Worm (Caenorhabditis elegans) whole organism, L4/young adult: ENCODE results near the gene ace-4.

Source experiments
- W03F9.2 ChIP-seq: fragments of 150-350 bp; optimal IDR thresholded peaks from 2 replicates; lab custom pipeline; 2014; ENCODE audit warnings: missing biosample characterization, missing genetic modification characterization
- dao-5 ChIP-seq: sonication (generic microtip); optimal IDR thresholded peaks from 2 replicates; lab custom pipeline; 2016; ENCODE audit warnings: missing genotype, missing genetic modification characterization, moderate library complexity, missing compliant biosample characterization
- him-1 ChIP-seq: sonication (generic microtip); optimal IDR thresholded peaks from 2 replicates; lab custom pipeline; 2016; ENCODE audit warnings: missing genotype, missing genetic modification reagents, missing genetic modification characterization, missing compliant biosample characterization

DNA sequence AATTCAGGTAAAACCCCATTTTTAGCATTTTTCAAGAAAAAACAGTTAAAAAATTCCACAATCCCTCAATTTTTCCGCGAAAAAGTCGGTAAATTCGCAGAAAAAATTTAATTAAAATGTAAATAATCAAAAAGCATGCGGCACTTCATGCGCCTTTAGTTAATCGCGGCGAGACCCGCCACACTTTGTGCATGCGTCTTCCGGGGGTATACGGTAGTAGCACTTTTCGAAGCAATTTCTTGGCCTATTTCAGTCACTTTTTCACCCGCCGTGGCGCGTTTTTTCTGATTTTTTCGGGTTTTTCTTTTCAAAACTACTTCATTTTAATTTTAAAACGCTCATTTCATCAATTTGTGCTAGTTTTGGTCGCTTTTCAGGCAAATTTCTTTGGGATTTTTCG is 49.4 kb downstream of the ace-4 start:
- TF ChIP-seq him-1 (tag; lab: Kevin White, UChicago) (no peak), dao-5 (tag; lab: Kevin White, UChicago) (no peak), W03F9.2 (no peak)
